Fruit fly (Drosophila melanogaster) whole organism, embryonic: ENCODE measurements around the gene Vlet.

Experiments
- ATbp ChIP-seq: fragments of 200-800 bp; sonication (Bioruptor generic); optimal IDR thresholded peaks from 2 replicates; lab custom pipeline; 2017; ENCODE audit warnings: missing biosample characterization, mild to moderate bottlenecking, missing genetic modification characterization, missing genetic modification reagents
- Atf3 ChIP-seq: fragments of 200-800 bp; sonication (Bioruptor generic); optimal IDR thresholded peaks from 3 replicates; lab custom pipeline; 2016; ENCODE audit warnings: missing biosample characterization, missing genetic modification characterization
- CG10147 ChIP-seq: fragments of 200-800 bp; sonication (Bioruptor generic); optimal IDR thresholded peaks from 2 replicates; lab custom pipeline; 2019; ENCODE audit warnings: missing biosample characterization, mild to moderate bottlenecking, missing genetic modification characterization, moderate library complexity
- CG10543 ChIP-seq: fragments of 200-800 bp; sonication (Bioruptor generic); optimal IDR thresholded peaks from 3 replicates; lab custom pipeline; 2017; ENCODE audit warnings: missing biosample characterization, mild to moderate bottlenecking, missing genetic modification characterization, moderate library complexity
- CG11504 ChIP-seq: fragments of 200-800 bp; sonication (Bioruptor generic); optimal IDR thresholded peaks from 3 replicates; lab custom pipeline; 2019; ENCODE audit warnings: missing biosample characterization, mild to moderate bottlenecking, missing genetic modification characterization, moderate library complexity
- CG12299 ChIP-seq: fragments of 200-800 bp; sonication (Bioruptor generic); optimal IDR thresholded peaks from 2 replicates; lab custom pipeline; 2018; ENCODE audit warnings: missing biosample characterization, mild to moderate bottlenecking, missing genetic modification characterization
- CG12391 ChIP-seq: fragments of 200-800 bp; sonication (Bioruptor generic); optimal IDR thresholded peaks from 3 replicates; lab custom pipeline; 2018; ENCODE audit warnings: missing biosample characterization, mild to moderate bottlenecking, missing genetic modification characterization, moderate library complexity
- CG14441 ChIP-seq: fragments of 200-800 bp; sonication (Bioruptor generic); IDR thresholded peaks from 2 replicates; pipeline ENCODE4 v1.3.6; 2022; ENCODE audit warnings: missing biosample characterization, missing genetic modification characterization
- CG15696 ChIP-seq: fragments of 200-800 bp; sonication (Bioruptor generic); optimal IDR thresholded peaks from 2 replicates; lab custom pipeline; 2019; ENCODE audit warnings: missing biosample characterization, mild to moderate bottlenecking, missing genetic modification characterization, moderate library complexity
- CG1832 ChIP-seq: fragments of 200-800 bp; sonication (Bioruptor generic); optimal IDR thresholded peaks from 2 replicates; lab custom pipeline; 2017; ENCODE audit warnings: missing biosample characterization, mild to moderate bottlenecking, missing genetic modification characterization, inconsistent platforms
- CG2129 ChIP-seq: fragments of 200-800 bp; sonication (Bioruptor generic); IDR thresholded peaks from 2 replicates; pipeline ENCODE4 v1.3.6; 2022; ENCODE audit warnings: missing biosample characterization, missing genetic modification characterization; ENCODE audit not compliant: partially characterized antibody
- CG2202 ChIP-seq: fragments of 200-800 bp; sonication (Bioruptor generic); optimal IDR thresholded peaks from 2 replicates; lab custom pipeline; 2018; ENCODE audit warnings: missing biosample characterization, mild to moderate bottlenecking, missing genetic modification characterization
- CG30403 ChIP-seq: fragments of 200-800 bp; sonication (Bioruptor generic); optimal IDR thresholded peaks from 3 replicates; lab custom pipeline; 2016; ENCODE audit warnings: missing biosample characterization, missing genetic modification characterization
- CG31224 ChIP-seq: fragments of 200-800 bp; sonication (Bioruptor generic); IDR thresholded peaks from 2 replicates; pipeline ENCODE4 v1.3.6; 2022; ENCODE audit warnings: missing biosample characterization, missing genetic modification characterization
- CG4404 ChIP-seq: fragments of 200-800 bp; sonication (Bioruptor generic); IDR thresholded peaks from 2 replicates; pipeline ENCODE4 v1.3.6; 2022; ENCODE audit warnings: missing biosample characterization, missing genetic modification characterization
- CG4854 ChIP-seq: fragments of 200-800 bp; sonication (Bioruptor generic); optimal IDR thresholded peaks from 2 replicates; lab custom pipeline; 2016; ENCODE audit warnings: missing biosample characterization, missing genetic modification characterization, inconsistent platforms
- CG6689 ChIP-seq: fragments of 200-800 bp; sonication (Bioruptor generic); IDR thresholded peaks from 2 replicates; pipeline ENCODE4 v1.3.6; 2022; ENCODE audit warnings: missing biosample characterization, missing genetic modification characterization
- CG7271 ChIP-seq: fragments of 200-800 bp; sonication (Bioruptor generic); optimal IDR thresholded peaks from 2 replicates; lab custom pipeline; 2018; ENCODE audit warnings: missing biosample characterization, mild to moderate bottlenecking, missing genetic modification characterization, moderate library complexity
- CG7745 ChIP-seq: fragments of 200-800 bp; sonication (Bioruptor generic); optimal IDR thresholded peaks from 2 replicates; lab custom pipeline; 2018; ENCODE audit warnings: missing biosample characterization, mild to moderate bottlenecking, missing genetic modification characterization, moderate library complexity
- CG9727 ChIP-seq: fragments of 200-800 bp; sonication (Bioruptor generic); optimal IDR thresholded peaks from 3 replicates; lab custom pipeline; 2017; ENCODE audit warnings: missing biosample characterization, mild to moderate bottlenecking, missing genetic modification characterization
- Dfd ChIP-seq, 2 experiments: fragments of >200 bp; optimal IDR thresholded peaks; 2 replicates each; lab custom pipeline; 2017; ENCODE audit warnings: missing biosample characterization in 2 of 2, missing genetic modification characterization in 2 of 2
- Dip3 ChIP-seq: fragments of 200-800 bp; sonication (Bioruptor generic); optimal IDR thresholded peaks from 3 replicates; lab custom pipeline; 2016; ENCODE audit warnings: missing biosample characterization, missing genetic modification characterization
- Dp ChIP-seq: fragments of 200-800 bp; sonication (Bioruptor generic); optimal IDR thresholded peaks from 2 replicates; lab custom pipeline; 2018; ENCODE audit warnings: missing biosample characterization, mild to moderate bottlenecking, missing genetic modification characterization, moderate library complexity
- GATAe ChIP-seq: fragments of 200-800 bp; sonication (Bioruptor generic); conservative IDR thresholded peaks from 2 replicates; pipeline ENCODE4 v1.3.6; 2022; ENCODE audit warnings: missing biosample characterization, missing genetic modification characterization
- Mad ChIP-seq: fragments of 200-800 bp; sonication (Bioruptor generic); optimal IDR thresholded peaks from 2 replicates; lab custom pipeline; 2016; ENCODE audit warnings: missing biosample characterization, missing genetic modification characterization
- Meics ChIP-seq: fragments of 200-800 bp; sonication (Bioruptor generic); optimal IDR thresholded peaks from 2 replicates; lab custom pipeline; 2017; ENCODE audit warnings: missing biosample characterization, mild to moderate bottlenecking, missing genetic modification characterization
- Myb ChIP-seq: fragments of 200-800 bp; sonication (Bioruptor generic); optimal IDR thresholded peaks from 2 replicates; lab custom pipeline; 2016; ENCODE audit warnings: missing biosample characterization, missing genetic modification characterization
- NC2α ChIP-seq: fragments of 200-800 bp; sonication (Bioruptor generic); optimal IDR thresholded peaks from 2 replicates; lab custom pipeline; 2016; ENCODE audit warnings: missing biosample characterization, missing genetic modification characterization
- TFAM ChIP-seq: fragments of 200-800 bp; sonication (Bioruptor generic); optimal IDR thresholded peaks from 2 replicates; lab custom pipeline; 2017; ENCODE audit warnings: missing biosample characterization, missing genetic modification characterization, inconsistent platforms
- Tbp ChIP-seq: fragments of >200 bp; optimal IDR thresholded peaks from 2 replicates; lab custom pipeline; 2018; ENCODE audit warnings: missing biosample characterization, missing genetic modification characterization
- Trl ChIP-seq, 3 experiments: fragments of >200 bp in 2 of 3; fragments of 200-800 bp in 1 of 3; sonication (Bioruptor generic) in 1 of 3; optimal IDR thresholded peaks; 2 replicates in 1 of 3; 3 replicates in 2 of 3; lab custom pipeline; 2016 to 2017; ENCODE audit warnings: missing biosample characterization in 1 of 3, missing genetic modification characterization in 1 of 3
- ab ChIP-seq: fragments of 200-800 bp; sonication (Bioruptor generic); optimal IDR thresholded peaks from 2 replicates; lab custom pipeline; 2016; ENCODE audit warnings: missing biosample characterization, missing genetic modification characterization
- ac ChIP-seq: fragments of 200-800 bp; sonication (Bioruptor generic); optimal IDR thresholded peaks from 3 replicates; lab custom pipeline; 2017; ENCODE audit warnings: missing biosample characterization, mild to moderate bottlenecking, missing genetic modification characterization
- ash1 ChIP-seq: fragments of 200-800 bp; sonication (Bioruptor generic); optimal IDR thresholded peaks from 2 replicates; lab custom pipeline; 2018; ENCODE audit warnings: missing biosample characterization, mild to moderate bottlenecking, missing genetic modification characterization
- btn ChIP-seq: fragments of 200-800 bp; sonication (Bioruptor generic); optimal IDR thresholded peaks from 2 replicates; lab custom pipeline; 2016; ENCODE audit warnings: missing biosample characterization, missing genetic modification characterization
- cad ChIP-seq: fragments of >200 bp; optimal IDR thresholded peaks from 2 replicates; lab custom pipeline; 2017; ENCODE audit warnings: missing biosample characterization, missing genetic modification characterization
- en ChIP-seq: fragments of 200-800 bp; sonication (Bioruptor generic); optimal IDR thresholded peaks from 2 replicates; lab custom pipeline; 2016; ENCODE audit warnings: missing biosample characterization, missing genetic modification characterization
- hb ChIP-seq: fragments of 200-800 bp; sonication (Bioruptor generic); IDR thresholded peaks from 3 replicates; pipeline ENCODE4 v1.3.6; 2022; ENCODE audit warnings: missing biosample characterization, missing genetic modification characterization; ENCODE audit not compliant: partially characterized antibody
- hth ChIP-seq: fragments of >200 bp; optimal IDR thresholded peaks from 2 replicates; lab custom pipeline; 2017; ENCODE audit warnings: inconsistent platforms
- jumu ChIP-seq: fragments of 200-800 bp; sonication (Bioruptor generic); optimal IDR thresholded peaks from 3 replicates; lab custom pipeline; 2016; ENCODE audit warnings: missing biosample characterization, missing genetic modification characterization
- mld ChIP-seq: fragments of 200-800 bp; sonication (Bioruptor generic); IDR thresholded peaks from 3 replicates; pipeline ENCODE4 v1.3.6; 2022; ENCODE audit warnings: missing biosample characterization, missing genetic modification characterization; ENCODE audit not compliant: partially characterized antibody
- odd ChIP-seq: fragments of 200-800 bp; sonication (Bioruptor generic); optimal IDR thresholded peaks from 2 replicates; lab custom pipeline; 2017; ENCODE audit warnings: missing biosample characterization, mild to moderate bottlenecking, missing genetic modification characterization
- pan ChIP-seq, 4 experiments: fragments of >200 bp in 3 of 4; fragments of 200-800 bp in 1 of 4; sonication (Bioruptor generic) in 1 of 4; optimal IDR thresholded peaks in 3 of 4; IDR thresholded peaks in 1 of 4; 2 replicates each; pipeline versions ENCODE4 v1.3.6 to Lab custom; 2017 to 2022; ENCODE audit warnings: missing biosample characterization in 2 of 4, missing genetic modification characterization in 2 of 4, mixed read lengths in 1 of 4
- prd ChIP-seq, 3 experiments: fragments of >200 bp in 2 of 3; fragments of 200-800 bp in 1 of 3; sonication (Bioruptor generic) in 1 of 3; optimal IDR thresholded peaks in 2 of 3; IDR thresholded peaks in 1 of 3; 2 replicates in 2 of 3; 3 replicates in 1 of 3; pipeline versions ENCODE4 v1.3.6 to Lab custom; 2017 to 2022; ENCODE audit warnings: missing biosample characterization in 1 of 3, missing genetic modification characterization in 1 of 3
- sc ChIP-seq, 3 experiments: fragments of >200 bp in 2 of 3; fragments of 200-800 bp in 1 of 3; sonication (Bioruptor generic) in 1 of 3; optimal IDR thresholded peaks; 2 replicates in 2 of 3; 3 replicates in 1 of 3; lab custom pipeline; 2017; ENCODE audit warnings: mild to moderate bottlenecking in 1 of 3, missing biosample characterization in 1 of 3, missing genetic modification characterization in 1 of 3, missing genetic modification reagents in 1 of 3
- seq ChIP-seq: fragments of 200-800 bp; sonication (Bioruptor generic); IDR thresholded peaks from 2 replicates; pipeline ENCODE4 v1.3.6; 2022; ENCODE audit warnings: missing biosample characterization, missing genetic modification characterization
- shn ChIP-seq: fragments of 200-800 bp; sonication (Bioruptor generic); optimal IDR thresholded peaks from 3 replicates; lab custom pipeline; 2016; ENCODE audit warnings: missing biosample characterization, missing genetic modification characterization
- tgo ChIP-seq: fragments of 200-800 bp; sonication (Bioruptor generic); IDR thresholded peaks from 3 replicates; pipeline ENCODE4 v1.3.6; 2022; ENCODE audit warnings: missing biosample characterization, missing genetic modification characterization
- trh ChIP-seq: fragments of 200-800 bp; sonication (Bioruptor generic); optimal IDR thresholded peaks from 2 replicates; lab custom pipeline; 2016; ENCODE audit warnings: missing biosample characterization, missing genetic modification characterization
- vvl ChIP-seq: fragments of 200-800 bp; sonication (Bioruptor generic); IDR thresholded peaks from 2 replicates; pipeline ENCODE4 v1.3.6; 2022; ENCODE audit warnings: missing biosample characterization, missing genetic modification characterization

The Vlet gene

DNA sequence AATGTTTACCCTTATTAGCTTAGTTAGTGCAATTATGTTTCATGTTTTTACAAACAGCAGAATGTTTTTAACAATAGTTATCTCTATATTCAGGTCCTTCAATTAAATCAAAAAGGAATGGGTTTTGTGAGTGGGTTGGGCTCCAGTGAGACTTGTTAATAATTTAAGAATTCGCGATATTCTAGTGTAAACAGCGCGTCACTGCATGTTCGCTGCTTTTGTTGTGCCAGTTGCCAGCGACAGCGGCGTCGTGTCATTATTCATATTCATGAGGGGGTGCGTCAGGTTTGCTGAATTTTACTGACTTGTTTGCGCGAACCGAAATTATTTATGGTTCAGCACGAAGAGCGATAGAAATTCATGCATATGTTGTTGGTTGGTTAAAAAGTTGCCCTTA is 36.9 kb upstream of the Vlet start, which contains the start of gene Amun:
Amun (minus strand) TSS at position 303 of the 397 bp plus-strand sequence.
- TF ChIP-seq tgo (GFP tag; lab: Robert Waterston, UW) (no peak), ATbp (GFP tag; lab: Kevin White, UChicago) (no peak), CG12391 (peak; percentile 4), hb (no peak), TFAM (GFP tag; lab: Kevin White, UChicago) (no peak), odd (GFP tag; lab: Kevin White, UChicago) (no peak), CG4854 (GFP tag; lab: Kevin White, UChicago) (no peak), CG10543 (GFP tag; lab: Kevin White, UChicago) (no peak), seq (no peak), NC2α (GFP tag; lab: Kevin White, UChicago) (no peak), prd (optimal IDR thresholded peaks at IDR 0.05; lab: Kevin White, UChicago) (no peak), prd (GFP tag; IDR thresholded peaks at IDR 0.05; lab: Robert Waterston, UW) (peak; percentile 45), Dfd (GFP tag; optimal IDR thresholded peaks at IDR 0.05; lab: Kevin White, UChicago) (no peak), cad (GFP tag; lab: Kevin White, UChicago) (no peak), CG11504 (peak; percentile 3), Dip3 (GFP tag; lab: Kevin White, UChicago) (peak; percentile 41), CG4404 (GFP tag; lab: Robert Waterston, UW) (no peak), btn (GFP tag; lab: Kevin White, UChicago) (no peak), shn (GFP tag; lab: Kevin White, UChicago) (peak; percentile 43), CG9727 (GFP tag; lab: Kevin White, UChicago) (no peak), Tbp (GFP tag; lab: Kevin White, UChicago) (no peak), CG31224 (GFP tag; lab: Robert Waterston, UW) (peak; percentile 31; the same call in 1 of the 2 replicates), en (GFP tag; lab: Kevin White, UChicago) (peak; percentile 26), CG14441 (GFP tag; lab: Robert Waterston, UW) (peak; percentile 50), Meics (GFP tag; lab: Kevin White, UChicago) (no peak), sc (optimal IDR thresholded peaks at IDR 0.05; lab: Kevin White, UChicago) (no peak), sc (GFP tag; optimal IDR thresholded peaks at IDR 0.05; lab: Kevin White, UChicago) (no peak), GATAe (GFP tag; lab: Robert Waterston, UW) (no peak), ac (GFP tag; lab: Kevin White, UChicago) (no peak), CG2129 (GFP tag; lab: Robert Waterston, UW) (no peak), CG10147 (no peak), CG15696 (tag; lab: Kevin White, UChicago) (no peak), ash1 (GFP tag; lab: Kevin White, UChicago) (peak; percentile 19), CG1832 (no peak), CG7271 (tag; lab: Kevin White, UChicago) (no peak), Trl (optimal IDR thresholded peaks at IDR 0.05; lab: Kevin White, UChicago) (no peak), Trl (GFP tag; optimal IDR thresholded peaks at IDR 0.05; lab: Kevin White, UChicago) (no peak), ab (GFP tag; lab: Kevin White, UChicago) (no peak), CG2202 (tag; lab: Kevin White, UChicago) (no peak), mld (GFP tag; lab: Robert Waterston, UW) (no peak), Atf3 (peak; percentile 2), trh (no peak), CG30403 (GFP tag; lab: Kevin White, UChicago) (peak; percentile 50), hth (lab: Kevin White, UChicago) (no peak), vvl (GFP tag; lab: Robert Waterston, UW) (peak; percentile 14; the same call in 1 of the 2 replicates), CG12299 (no peak), CG7745 (tag; lab: Kevin White, UChicago) (no peak), jumu (GFP tag; lab: Kevin White, UChicago) (no peak), Dp (GFP tag; lab: Kevin White, UChicago) (no peak), CG6689 (no peak), Myb (GFP tag; lab: Kevin White, UChicago) (no peak), pan (optimal IDR thresholded peaks at IDR 0.05; lab: Kevin White, UChicago) (no peak), pan (GFP tag; optimal IDR thresholded peaks at IDR 0.05 in 1 of 2, IDR thresholded peaks at IDR 0.05 in 1 of 2) (peak in 1 of 2 experiments; percentile 17), Mad (GFP tag; lab: Kevin White, UChicago) (no peak)
